Fruit fly (Drosophila melanogaster) whole organism, embryonic: Measurements from ENCODE around the gene CG17140.

Experiments used
- Aef1 ChIP-seq: fragments of 200-800 bp; sonication (Bioruptor generic); IDR thresholded peaks from 3 replicates; pipeline ENCODE4 v1.3.6; 2022; ENCODE audit warnings: missing biosample characterization, missing genetic modification characterization
- Atf3 ChIP-seq: fragments of 200-800 bp; sonication (Bioruptor generic); optimal IDR thresholded peaks from 3 replicates; lab custom pipeline; 2016; ENCODE audit warnings: missing biosample characterization, missing genetic modification characterization
- Bgb ChIP-seq: fragments of 200-800 bp; sonication (Bioruptor generic); IDR thresholded peaks from 2 replicates; pipeline ENCODE4 v1.3.6; 2022; ENCODE audit warnings: missing biosample characterization, missing genetic modification characterization; ENCODE audit not compliant: partially characterized antibody
- CG11085 ChIP-seq: fragments of 200-800 bp; sonication (Bioruptor generic); IDR thresholded peaks from 2 replicates; pipeline ENCODE4 v1.3.6; 2022; ENCODE audit warnings: missing biosample characterization, missing genetic modification characterization
- CG11093 ChIP-seq: fragments of 200-800 bp; sonication (Bioruptor generic); IDR thresholded peaks from 3 replicates; pipeline ENCODE4 v1.3.6; 2022; ENCODE audit warnings: missing biosample characterization, missing genetic modification characterization
- CG12071 ChIP-seq: fragments of 200-800 bp; sonication (Bioruptor generic); optimal IDR thresholded peaks from 3 replicates; lab custom pipeline; 2018; ENCODE audit warnings: missing biosample characterization, mild to moderate bottlenecking, missing genetic modification characterization
- CG14014 ChIP-seq: fragments of 200-800 bp; sonication (Bioruptor generic); IDR thresholded peaks from 2 replicates; pipeline ENCODE4 v1.3.6; 2022; ENCODE audit warnings: missing biosample characterization, missing genetic modification characterization
- CG14441 ChIP-seq: fragments of 200-800 bp; sonication (Bioruptor generic); IDR thresholded peaks from 2 replicates; pipeline ENCODE4 v1.3.6; 2022; ENCODE audit warnings: missing biosample characterization, missing genetic modification characterization
- CG14667 ChIP-seq: fragments of 200-800 bp; sonication (Bioruptor generic); IDR thresholded peaks from 2 replicates; pipeline ENCODE4 v1.3.6; 2022; ENCODE audit warnings: missing biosample characterization, missing genetic modification characterization
- CG14710 ChIP-seq: fragments of 200-800 bp; sonication (Bioruptor generic); optimal IDR thresholded peaks from 3 replicates; lab custom pipeline; 2019; ENCODE audit warnings: missing biosample characterization, mild to moderate bottlenecking, missing genetic modification characterization, moderate library complexity
- CG16815 ChIP-seq: fragments of 200-800 bp; sonication (Bioruptor generic); optimal IDR thresholded peaks from 3 replicates; lab custom pipeline; 2017; ENCODE audit warnings: missing biosample characterization, mild to moderate bottlenecking, missing genetic modification characterization
- CG31224 ChIP-seq: fragments of 200-800 bp; sonication (Bioruptor generic); IDR thresholded peaks from 2 replicates; pipeline ENCODE4 v1.3.6; 2022; ENCODE audit warnings: missing biosample characterization, missing genetic modification characterization
- CG31441 ChIP-seq: fragments of 200-800 bp; sonication (Bioruptor generic); IDR thresholded peaks from 2 replicates; pipeline ENCODE4 v1.3.6; 2022; ENCODE audit warnings: missing biosample characterization, missing genetic modification characterization
- CG32532 ChIP-seq: fragments of 200-800 bp; sonication (Bioruptor generic); IDR thresholded peaks from 2 replicates; pipeline ENCODE4 v1.3.6; 2022; ENCODE audit warnings: missing biosample characterization, missing genetic modification characterization
- CG34422 ChIP-seq: fragments of 200-800 bp; sonication (Bioruptor generic); IDR thresholded peaks from 3 replicates; pipeline ENCODE4 v1.3.6; 2022; ENCODE audit warnings: missing biosample characterization, missing genetic modification characterization
- CG3847 ChIP-seq: fragments of 200-800 bp; sonication (Bioruptor generic); IDR thresholded peaks from 2 replicates; pipeline ENCODE4 v1.3.6; 2022; ENCODE audit warnings: missing biosample characterization, missing genetic modification characterization
- CG4360 ChIP-seq: fragments of 200-800 bp; sonication (Bioruptor generic); IDR thresholded peaks from 2 replicates; pipeline ENCODE4 v1.3.6; 2022; ENCODE audit warnings: missing biosample characterization, missing genetic modification characterization
- CG6254 ChIP-seq: fragments of 200-800 bp; sonication (Bioruptor generic); optimal IDR thresholded peaks from 3 replicates; lab custom pipeline; 2017; ENCODE audit warnings: mild to moderate bottlenecking, missing biosample characterization, missing genetic modification reagents, missing genetic modification characterization
- CG6683 ChIP-seq: fragments of 200-800 bp; sonication (Bioruptor generic); optimal IDR thresholded peaks from 2 replicates; lab custom pipeline; 2017; ENCODE audit warnings: missing biosample characterization, mild to moderate bottlenecking, missing genetic modification characterization, missing genetic modification reagents
- CG7372 ChIP-seq: fragments of 200-800 bp; sonication (Bioruptor generic); IDR thresholded peaks from 2 replicates; pipeline ENCODE4 v1.3.6; 2022; ENCODE audit warnings: missing biosample characterization, missing genetic modification characterization
- CG7963 ChIP-seq: fragments of 200-800 bp; sonication (Bioruptor generic); IDR thresholded peaks from 3 replicates; pipeline ENCODE4 v1.3.6; 2022; ENCODE audit warnings: missing biosample characterization, missing genetic modification characterization; ENCODE audit not compliant: partially characterized antibody
- CG9932 ChIP-seq: fragments of 200-800 bp; sonication (Bioruptor generic); IDR thresholded peaks from 2 replicates; pipeline ENCODE4 v1.3.6; 2022; ENCODE audit warnings: missing biosample characterization, missing genetic modification characterization
- Deaf1 ChIP-seq: fragments of 200-800 bp; optimal IDR thresholded peaks from 3 replicates; lab custom pipeline; 2019; ENCODE audit warnings: missing biosample characterization, mild to moderate bottlenecking, missing genetic modification characterization, moderate library complexity
- Drgx ChIP-seq: fragments of 200-800 bp; sonication (Bioruptor generic); IDR thresholded peaks from 2 replicates; pipeline ENCODE4 v1.3.6; 2022; ENCODE audit warnings: missing biosample characterization, missing genetic modification characterization
- Gug ChIP-seq: fragments of 200-800 bp; sonication (Bioruptor generic); IDR thresholded peaks from 4 replicates; pipeline ENCODE4 v1.3.6; 2022; ENCODE audit warnings: missing biosample characterization, missing genetic modification characterization
- Jarid2 ChIP-seq: fragments of 200-800 bp; sonication (Bioruptor generic); optimal IDR thresholded peaks from 3 replicates; lab custom pipeline; 2017; ENCODE audit warnings: mild to moderate bottlenecking, missing biosample characterization, missing genetic modification reagents, missing genetic modification characterization
- NFAT ChIP-seq: fragments of 200-800 bp; sonication (Bioruptor generic); IDR thresholded peaks from 2 replicates; pipeline ENCODE4 v1.3.6; 2022; ENCODE audit warnings: missing biosample characterization, missing genetic modification characterization
- Nf-YA ChIP-seq: fragments of 200-800 bp; sonication (Bioruptor generic); IDR thresholded peaks from 2 replicates; pipeline ENCODE4 v1.3.6; 2022; ENCODE audit warnings: missing biosample characterization, missing genetic modification characterization
- Optix ChIP-seq: fragments of 200-800 bp; sonication (Bioruptor generic); IDR thresholded peaks from 3 replicates; pipeline ENCODE4 v1.3.6; 2022; ENCODE audit warnings: missing biosample characterization, missing genetic modification characterization
- Ptx1 ChIP-seq: fragments of 200-800 bp; sonication (Bioruptor generic); IDR thresholded peaks from 2 replicates; pipeline ENCODE4 v1.3.6; 2022; ENCODE audit warnings: missing biosample characterization, missing genetic modification characterization
- Sry-β ChIP-seq: fragments of 200-800 bp; sonication (Bioruptor generic); optimal IDR thresholded peaks from 2 replicates; lab custom pipeline; 2018; ENCODE audit warnings: missing biosample characterization, mild to moderate bottlenecking, missing genetic modification characterization, moderate library complexity
- Xbp1 ChIP-seq: fragments of 200-800 bp; sonication (Bioruptor generic); optimal IDR thresholded peaks from 3 replicates; lab custom pipeline; 2016; ENCODE audit warnings: missing biosample characterization, mild to moderate bottlenecking, missing genetic modification characterization
- bowl ChIP-seq: fragments of 200-800 bp; sonication (Bioruptor generic); IDR thresholded peaks from 2 replicates; pipeline ENCODE4 v1.3.6; 2022; ENCODE audit warnings: missing biosample characterization, missing genetic modification characterization
- ci ChIP-seq: fragments of 200-800 bp; sonication (Bioruptor generic); IDR thresholded peaks from 3 replicates; pipeline ENCODE4 v1.3.6; 2022; ENCODE audit warnings: missing biosample characterization, missing genetic modification characterization
- crol ChIP-seq: fragments of 200-800 bp; sonication (Bioruptor generic); IDR thresholded peaks from 2 replicates; pipeline ENCODE4 v1.3.6; 2022; ENCODE audit warnings: missing biosample characterization, missing genetic modification characterization
- dmrt99B ChIP-seq: fragments of 200-800 bp; sonication (Bioruptor generic); optimal IDR thresholded peaks from 2 replicates; lab custom pipeline; 2018; ENCODE audit warnings: missing biosample characterization, mild to moderate bottlenecking, missing genetic modification characterization, moderate library complexity
- dysf ChIP-seq: fragments of 200-800 bp; sonication (Bioruptor generic); IDR thresholded peaks from 3 replicates; pipeline ENCODE4 v1.3.6; 2022; ENCODE audit warnings: missing biosample characterization, missing genetic modification characterization
- jing ChIP-seq: fragments of 200-800 bp; sonication (Bioruptor generic); optimal IDR thresholded peaks from 2 replicates; lab custom pipeline; 2018; ENCODE audit warnings: missing biosample characterization, mild to moderate bottlenecking, missing genetic modification characterization
- lab ChIP-seq: fragments of 200-800 bp; sonication (Bioruptor generic); optimal IDR thresholded peaks from 3 replicates; lab custom pipeline; 2017; ENCODE audit warnings: missing biosample characterization, missing genetic modification characterization, mild to moderate bottlenecking, moderate library complexity, missing genetic modification reagents
- lmd ChIP-seq: fragments of 200-800 bp; sonication (Bioruptor generic); IDR thresholded peaks from 2 replicates; pipeline ENCODE4 v1.3.6; 2022; ENCODE audit warnings: missing biosample characterization, missing genetic modification characterization
- pan ChIP-seq, 4 experiments: fragments of >200 bp in 3 of 4; fragments of 200-800 bp in 1 of 4; sonication (Bioruptor generic) in 1 of 4; optimal IDR thresholded peaks in 3 of 4; IDR thresholded peaks in 1 of 4; 2 replicates each; pipeline versions ENCODE4 v1.3.6 to Lab custom; 2017 to 2022; ENCODE audit warnings: missing biosample characterization in 2 of 4, missing genetic modification characterization in 2 of 4, mixed read lengths in 1 of 4
- row ChIP-seq: fragments of 200-800 bp; sonication (Bioruptor generic); IDR thresholded peaks from 3 replicates; pipeline ENCODE4 v1.3.6; 2022; ENCODE audit warnings: missing biosample characterization, missing genetic modification characterization
- schlank ChIP-seq: fragments of 200-800 bp; sonication (Bioruptor generic); optimal IDR thresholded peaks from 2 replicates; lab custom pipeline; 2018; ENCODE audit warnings: missing biosample characterization, mild to moderate bottlenecking, missing genetic modification characterization
- sqz ChIP-seq: fragments of 200-800 bp; sonication (Bioruptor generic); optimal IDR thresholded peaks from 3 replicates; lab custom pipeline; 2018; ENCODE audit warnings: missing biosample characterization, mild to moderate bottlenecking, missing genetic modification characterization
- ttk ChIP-seq: fragments of 200-800 bp; sonication (Bioruptor generic); IDR thresholded peaks from 2 replicates; pipeline ENCODE4 v2.1.2; 2022; ENCODE audit warnings: missing biosample characterization, missing genetic modification characterization
- tx ChIP-seq: fragments of 200-800 bp; sonication (Bioruptor generic); optimal IDR thresholded peaks from 2 replicates; lab custom pipeline; 2016; ENCODE audit warnings: missing biosample characterization, missing genetic modification characterization
- vvl ChIP-seq: fragments of 200-800 bp; sonication (Bioruptor generic); IDR thresholded peaks from 2 replicates; pipeline ENCODE4 v1.3.6; 2022; ENCODE audit warnings: missing biosample characterization, missing genetic modification characterization

Gene CG17140

dm6 chr2L:10800877-10801719, 44.4 kb downstream of the CG17140 start, which contains the start of gene CG31869 (continued):
- TF ChIP-seq lmd (GFP tag; lab: Robert Waterston, UW): 0 out of 2 replicates have a peak, but pooled peaks have one; percentile 33
- 0 out of 3 replicates have a peak, but pooled peaks have one; percentile 35 for TF ChIP-seq CG11093 (GFP tag; lab: Robert Waterston, UW)
- TF ChIP-seq CG3847 (GFP tag; lab: Robert Waterston, UW): 0 out of 2 replicates have a peak, but pooled peaks have one; percentile 16
- TF ChIP-seq jing (GFP tag; lab: Kevin White, UChicago): no peak
- TF ChIP-seq Drgx: peak; percentile 60
- TF ChIP-seq vvl (GFP tag; lab: Robert Waterston, UW): peak; percentile 70
- TF ChIP-seq Gug (GFP tag; lab: Robert Waterston, UW): peak; percentile 41; the same call in 1 of the 4 replicates
- TF ChIP-seq CG34422: 0 out of 3 replicates have a peak, but pooled peaks have one; percentile 10
- TF ChIP-seq ttk (GFP tag; lab: Robert Waterston, UW): peak; percentile 40; the same call in 1 of the 2 replicates
- TF ChIP-seq lab: no peak
- peak; percentile 38; the same call in 1 of the 2 replicates for TF ChIP-seq NFAT (GFP tag; lab: Robert Waterston, UW)
- TF ChIP-seq Jarid2 (GFP tag; lab: Kevin White, UChicago): peak; percentile 79
- 0 out of 2 replicates have a peak, but pooled peaks have one; percentile 11 for TF ChIP-seq CG14667 (GFP tag; lab: Robert Waterston, UW)
- TF ChIP-seq CG16815: no peak
- TF ChIP-seq row (GFP tag; lab: Robert Waterston, UW): peak; percentile 41
- peak; percentile 52 for TF ChIP-seq CG9932 (GFP tag; lab: Robert Waterston, UW)
- peak; percentile 87 for TF ChIP-seq crol (GFP tag; lab: Robert Waterston, UW)
- no peak for TF ChIP-seq pan (optimal IDR thresholded peaks at IDR 0.05; lab: Kevin White, UChicago)
- TF ChIP-seq pan (GFP tag; optimal IDR thresholded peaks at IDR 0.05 in 1 of 2, IDR thresholded peaks at IDR 0.05 in 1 of 2): peak in 1 of 2 experiments; percentile 58
- no peak for TF ChIP-seq bowl (GFP tag; lab: Robert Waterston, UW)
- no peak for TF ChIP-seq Nf-YA
- TF ChIP-seq Ptx1 (GFP tag; lab: Robert Waterston, UW): peak; percentile 53
- no peak for TF ChIP-seq CG12071 (GFP tag; lab: Kevin White, UChicago)
- no peak for TF ChIP-seq Atf3 (GFP tag; lab: Kevin White, UChicago)
- no peak for TF ChIP-seq CG6254 (GFP tag; lab: Kevin White, UChicago)
- peak; percentile 38; the same call in 1 of the 3 replicates for TF ChIP-seq dysf (GFP tag; lab: Robert Waterston, UW)
- TF ChIP-seq ci (GFP tag; lab: Robert Waterston, UW): peak; percentile 9; the same call in 1 of the 3 replicates
- TF ChIP-seq CG4360: 0 out of 2 replicates have a peak, but pooled peaks have one; percentile 24
- no peak for TF ChIP-seq schlank
- TF ChIP-seq sqz: peak; percentile 57
- TF ChIP-seq Deaf1 (tag; lab: Kevin White, UChicago): peak; percentile 77
- 0 out of 2 replicates have a peak, but pooled peaks have one; percentile 31 for TF ChIP-seq CG32532 (GFP tag; lab: Robert Waterston, UW)
- peak; percentile 18; the same call in 1 of the 2 replicates for TF ChIP-seq CG31441
- TF ChIP-seq dmrt99B (tag; lab: Kevin White, UChicago): no peak
- TF ChIP-seq Aef1 (GFP tag; lab: Robert Waterston, UW): peak; percentile 16; the same call in 1 of the 3 replicates
- no peak for TF ChIP-seq CG7963
- 0 out of 2 replicates have a peak, but pooled peaks have one; percentile 42 for TF ChIP-seq CG11085 (GFP tag; lab: Robert Waterston, UW)
- no peak for TF ChIP-seq tx (GFP tag; lab: Kevin White, UChicago)
- 0 out of 2 replicates have a peak, but pooled peaks have one; percentile 10 for TF ChIP-seq Bgb
- peak; percentile 44 for TF ChIP-seq Xbp1 (GFP tag; lab: Kevin White, UChicago)
- peak; percentile 86 for TF ChIP-seq Sry-β (GFP tag; lab: Kevin White, UChicago)
- TF ChIP-seq CG14014: peak; percentile 31; the same call in 1 of the 2 replicates
- TF ChIP-seq CG31224: 0 out of 2 replicates have a peak, but pooled peaks have one; percentile 26
- no peak for TF ChIP-seq CG6683 (GFP tag; lab: Kevin White, UChicago)
- no peak for TF ChIP-seq CG14710 (tag; lab: Kevin White, UChicago)
- peak; percentile 65 for TF ChIP-seq CG14441 (GFP tag; lab: Robert Waterston, UW)
- 0 out of 2 replicates have a peak, but pooled peaks have one; percentile 17 for TF ChIP-seq CG7372 (GFP tag; lab: Robert Waterston, UW)
- 0 out of 3 replicates have a peak, but pooled peaks have one; percentile 34 for TF ChIP-seq Optix (GFP tag; lab: Robert Waterston, UW)
